Worm (Caenorhabditis elegans) whole organism, L3 larva: Measurements from ENCODE around the gene F10C2.7.

Experiments
- R02D3.7 ChIP-seq: fragments of 150-350 bp; optimal IDR thresholded peaks from 2 replicates; lab custom pipeline; 2014; ENCODE audit warnings: missing biosample characterization, missing genetic modification characterization
- ZK546.5 ChIP-seq: sonication (generic microtip); optimal IDR thresholded peaks from 2 replicates; lab custom pipeline; 2017; ENCODE audit warnings: missing biosample characterization, missing genetic modification characterization
- ceh-16 ChIP-seq: sonication (generic microtip); optimal IDR thresholded peaks from 2 replicates; lab custom pipeline; 2017; ENCODE audit warnings: missing biosample characterization, missing genetic modification characterization
- ceh-28 ChIP-seq: fragments of 150-350 bp; optimal IDR thresholded peaks from 2 replicates; lab custom pipeline; 2014; ENCODE audit warnings: missing biosample characterization, missing genetic modification reagents, missing genetic modification characterization
- ceh-82 ChIP-seq: fragments of 150-350 bp; optimal IDR thresholded peaks from 2 replicates; lab custom pipeline; 2014; ENCODE audit warnings: missing biosample characterization, missing genetic modification characterization
- daf-12 ChIP-seq: fragments of 150-350 bp; optimal IDR thresholded peaks from 2 replicates; lab custom pipeline; 2014; ENCODE audit warnings: missing biosample characterization, missing genetic modification reagents, missing genetic modification characterization
- egl-27 ChIP-seq: sonication (generic microtip); optimal IDR thresholded peaks from 4 replicates; lab custom pipeline; 2017; ENCODE audit warnings: missing biosample characterization, missing genetic modification reagents, missing genetic modification characterization
- elt-2 ChIP-seq: sonication (generic microtip); optimal IDR thresholded peaks from 2 replicates; lab custom pipeline; 2016; ENCODE audit warnings: missing genetic modification reagents, mild to moderate bottlenecking, missing genetic modification characterization, missing compliant biosample characterization
- elt-3 ChIP-seq, 3 experiments: fragments of 150-350 bp in 1 of 3; sonication (generic microtip) in 2 of 3; optimal IDR thresholded peaks; 2 replicates in 2 of 3; 4 replicates in 1 of 3; lab custom pipeline; 2014 to 2017; ENCODE audit warnings: missing biosample characterization in 3 of 3, missing genetic modification characterization in 3 of 3
- eor-1 ChIP-seq, 2 experiments: fragments of 150-350 bp; optimal IDR thresholded peaks; 2 replicates each; lab custom pipeline; 2014 to 2018; ENCODE audit warnings: missing biosample characterization in 2 of 2, missing genetic modification characterization in 2 of 2
- fkh-2 ChIP-seq: fragments of 150-350 bp; optimal IDR thresholded peaks from 2 replicates; lab custom pipeline; 2014; ENCODE audit warnings: missing biosample characterization, missing genetic modification reagents, missing genetic modification characterization
- jun-1 ChIP-seq: fragments of 150-350 bp; optimal IDR thresholded peaks from 2 replicates; lab custom pipeline; 2014; ENCODE audit warnings: missing biosample characterization, missing genetic modification reagents, missing genetic modification characterization
- lin-15B ChIP-seq: fragments of 150-350 bp; optimal IDR thresholded peaks from 2 replicates; lab custom pipeline; 2014; ENCODE audit warnings: missing biosample characterization, missing genetic modification characterization
- lin-39 ChIP-seq: fragments of 150-350 bp; optimal IDR thresholded peaks from 2 replicates; lab custom pipeline; 2018; ENCODE audit warnings: missing biosample characterization, missing genetic modification reagents, missing genetic modification characterization
- lsy-12 ChIP-seq: sonication (generic microtip); optimal IDR thresholded peaks from 2 replicates; lab custom pipeline; 2016; ENCODE audit warnings: mild to moderate bottlenecking, missing genetic modification characterization, missing compliant biosample characterization
- mdl-1 ChIP-seq: fragments of 150-350 bp; optimal IDR thresholded peaks from 2 replicates; lab custom pipeline; 2014; ENCODE audit warnings: missing biosample characterization, missing genetic modification characterization
- nfya-1 ChIP-seq: sonication (generic microtip); optimal IDR thresholded peaks from 2 replicates; lab custom pipeline; 2017; ENCODE audit warnings: missing genetic modification characterization, mild to moderate bottlenecking, missing compliant biosample characterization, antibody characterized with exemption, moderate library complexity; ENCODE audit not compliant: insufficient read depth
- nhr-11 ChIP-seq: fragments of 150-350 bp; optimal IDR thresholded peaks from 2 replicates; lab custom pipeline; 2014; ENCODE audit warnings: missing biosample characterization, missing genetic modification characterization
- nhr-12 ChIP-seq: fragments of 150-350 bp; optimal IDR thresholded peaks from 2 replicates; lab custom pipeline; 2014; ENCODE audit warnings: missing biosample characterization, missing genetic modification characterization
- nhr-23 ChIP-seq: fragments of 150-350 bp; optimal IDR thresholded peaks from 2 replicates; lab custom pipeline; 2014; ENCODE audit warnings: missing biosample characterization, missing genetic modification reagents, missing genetic modification characterization
- nhr-43 ChIP-seq: sonication (generic microtip); optimal IDR thresholded peaks from 2 replicates; lab custom pipeline; 2016; ENCODE audit warnings: mild to moderate bottlenecking, missing genetic modification characterization, missing compliant biosample characterization; ENCODE audit not compliant: poor library complexity, severe bottlenecking
- nhr-67 ChIP-seq: fragments of 150-350 bp; optimal IDR thresholded peaks from 2 replicates; lab custom pipeline; 2014; ENCODE audit warnings: missing biosample characterization, missing genetic modification characterization
- nhr-76 ChIP-seq: fragments of 150-350 bp; sonication (generic microtip); optimal IDR thresholded peaks from 5 replicates; lab custom pipeline; 2014; ENCODE audit warnings: missing biosample characterization, missing genetic modification characterization
- pha-4 ChIP-seq: fragments of 150-350 bp; optimal IDR thresholded peaks from 2 replicates; lab custom pipeline; 2014; ENCODE audit warnings: missing biosample characterization, missing genetic modification reagents, missing genetic modification characterization
- pqm-1 ChIP-seq: fragments of 150-350 bp; optimal IDR thresholded peaks from 2 replicates; lab custom pipeline; 2017; ENCODE audit warnings: missing biosample characterization, missing genetic modification characterization, inconsistent platforms
- skn-1 ChIP-seq: fragments of 150-350 bp; optimal IDR thresholded peaks from 2 replicates; lab custom pipeline; 2014; ENCODE audit warnings: missing biosample characterization, missing genetic modification characterization
- tbx-2 ChIP-seq: sonication (generic microtip); optimal IDR thresholded peaks from 2 replicates; lab custom pipeline; 2016; ENCODE audit warnings: mild to moderate bottlenecking, missing genetic modification characterization, missing compliant biosample characterization
- unc-62 ChIP-seq: fragments of 150-350 bp; sonication (generic microtip); optimal IDR thresholded peaks from 4 replicates; lab custom pipeline; 2014; ENCODE audit warnings: missing biosample characterization, missing genetic modification reagents, missing genetic modification characterization
- zag-1 ChIP-seq: fragments of 150-350 bp; optimal IDR thresholded peaks from 2 replicates; lab custom pipeline; 2014; ENCODE audit warnings: missing biosample characterization, missing genetic modification characterization
- ztf-11 ChIP-seq: fragments of 150-350 bp; optimal IDR thresholded peaks from 2 replicates; lab custom pipeline; 2014; ENCODE audit warnings: missing biosample characterization, missing genetic modification characterization

Gene F10C2.7

DNA sequence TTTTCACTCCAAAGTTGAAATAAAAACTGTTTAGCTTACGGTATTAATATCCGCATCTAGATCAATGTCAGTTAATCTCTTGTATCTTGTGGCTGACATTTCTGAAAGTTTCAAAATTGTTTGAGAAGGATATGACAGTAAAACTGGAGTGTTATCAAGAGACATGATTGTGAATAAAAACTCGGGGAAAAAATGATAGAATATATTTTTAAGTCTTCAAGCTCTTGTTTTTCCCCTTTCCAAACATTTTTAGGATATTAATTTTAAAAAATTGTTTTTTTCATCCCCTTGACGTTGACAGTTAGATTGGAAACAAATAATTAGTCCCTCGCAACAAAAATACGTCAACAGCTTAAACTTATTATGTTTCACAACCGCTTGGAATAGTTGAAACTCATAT is 21.2 kb downstream of the F10C2.7 start, which contains the start of gene R07B7.6:
Gene R07B7.6 (minus strand): TSS at position 101 of the 400 bp plus-strand sequence.
- TF ChIP-seq ceh-28, result no peak

DNA sequence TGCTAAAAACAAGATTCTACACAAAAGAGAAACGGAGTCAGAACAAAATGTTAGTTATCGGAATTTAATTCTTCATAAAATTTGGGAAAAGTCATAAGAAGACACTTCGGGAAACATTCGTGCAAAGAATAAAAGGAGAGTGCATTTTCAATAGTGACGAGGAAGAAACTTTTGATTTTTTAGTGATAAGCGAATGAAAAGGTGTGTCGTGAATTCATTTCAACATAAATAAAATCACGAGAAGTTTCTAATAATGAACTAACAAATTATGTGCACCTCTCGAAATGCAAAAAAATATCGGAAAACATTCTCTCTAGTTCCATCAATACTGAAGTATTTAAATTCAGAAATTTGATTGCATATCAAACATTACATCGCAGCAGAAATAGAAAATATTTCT is 22.3 kb downstream of the F10C2.7 start:
- peak; percentile 57 for TF ChIP-seq pha-4 (tag; lab: Kevin White, UChicago)
- no peak for TF ChIP-seq eor-1 (tag; optimal IDR thresholded peaks at IDR 0.05; lab: Kevin White, UChicago)
- TF ChIP-seq elt-2 (tag; lab: Kevin White, UChicago), result peak; percentile 68
- TF ChIP-seq pqm-1, result peak; percentile 75

ce11 chrV:12080274-12080673 is 26.6 kb downstream of the F10C2.7 start, which contains the start of gene R07B7.9:
TSS of gene R07B7.9 (minus strand) at chrV:12080374.
- TF ChIP-seq nhr-23, result no peak
- no peak for TF ChIP-seq unc-62 (GFP tag; lab: Kevin White, UChicago)

DNA sequence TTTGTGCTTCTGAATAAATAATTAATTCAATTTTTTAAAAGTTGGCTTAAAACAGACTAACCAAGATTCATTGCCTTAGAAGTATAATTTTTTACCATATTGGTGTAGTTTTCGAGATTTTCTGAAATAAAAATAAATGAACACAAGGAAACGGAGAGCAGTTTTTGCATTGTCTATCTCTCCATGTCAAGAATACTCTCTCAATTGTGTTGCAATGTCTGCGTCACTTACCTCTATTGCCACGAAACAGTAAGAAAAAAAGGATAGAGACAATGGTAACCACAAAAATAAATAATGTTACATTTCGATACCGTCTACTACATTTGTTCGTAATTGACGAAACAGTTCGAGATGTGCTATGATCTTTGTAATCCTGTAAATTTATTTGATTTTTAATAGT is 29.2 kb downstream of the F10C2.7 start, which contains the start of gene R07B7.10:
Gene R07B7.10 (plus strand): TSS at position 285 of the 400 bp plus-strand sequence.
- TF ChIP-seq zag-1 (tag; lab: Kevin White, UChicago) (no peak), pha-4 (tag; lab: Kevin White, UChicago) (peak; percentile 32)

- TF ChIP-seq nfya-1 (tag; lab: Kevin White, UChicago) (no peak), nhr-43 (no peak), nhr-12 (tag; lab: Kevin White, UChicago) (no peak), ceh-16 (tag; lab: Kevin White, UChicago) (no peak), elt-2 (tag; lab: Kevin White, UChicago) (peak; percentile 36), daf-12 (tag; lab: Kevin White, UChicago) (no peak), ceh-28 (peak; percentile 69), nhr-11 (tag; lab: Kevin White, UChicago) (no peak), tbx-2 (tag; lab: Kevin White, UChicago) (no peak), eor-1 (tag; optimal IDR thresholded peaks at IDR 0.05; lab: Kevin White, UChicago) (no peak), ztf-11 (tag; lab: Kevin White, UChicago) (no peak), lin-15B (tag; lab: Kevin White, UChicago) (no peak), ceh-82 (no peak), fkh-2 (tag; lab: Kevin White, UChicago) (no peak), mdl-1 (tag; lab: Kevin White, UChicago) (no peak), skn-1 (tag; lab: Kevin White, UChicago) (no peak), ZK546.5 (tag; lab: Kevin White, UChicago) (no peak), lin-39 (no peak)
Observed at ce11 chrV:12084216-12084615, 30.5 kb downstream of the F10C2.7 start, which contains the start of gene R07B7.8. TSS of gene R07B7.8 (minus strand) at chrV:12084316.

- TF ChIP-seq lsy-12 (no peak), nhr-12 (tag; lab: Kevin White, UChicago) (no peak), elt-3 (tag; optimal IDR thresholded peaks at IDR 0.05; lab: Kevin White, UChicago) (peak; percentile 54 to 91 (median 58)), daf-12 (tag; lab: Kevin White, UChicago) (no peak), R02D3.7 (tag; lab: Kevin White, UChicago) (peak; percentile 25), nhr-23 (no peak), zag-1 (tag; lab: Kevin White, UChicago) (no peak), pqm-1 (peak; percentile 48), ceh-82 (no peak), pha-4 (tag; lab: Kevin White, UChicago) (peak; percentile 43), ceh-28 (peak; percentile 11), nhr-67 (tag; lab: Kevin White, UChicago) (no peak), elt-2 (tag; lab: Kevin White, UChicago) (peak; percentile 57), eor-1 (tag; optimal IDR thresholded peaks at IDR 0.05; lab: Kevin White, UChicago) (no peak)
Observed at ce11 chrV:12085867-12086634, 32.4 kb downstream of the F10C2.7 start.

- TF ChIP-seq egl-27 (tag; lab: Kevin White, UChicago), result no peak
- TF ChIP-seq fkh-2 (tag; lab: Kevin White, UChicago), result no peak
- TF ChIP-seq daf-12 (tag; lab: Kevin White, UChicago), result no peak
- TF ChIP-seq lin-15B (tag; lab: Kevin White, UChicago), result no peak
- no peak for TF ChIP-seq jun-1 (tag; lab: Kevin White, UChicago)
- TF ChIP-seq ceh-28, result no peak
- no peak for TF ChIP-seq nhr-76 (tag; lab: Kevin White, UChicago)
Observed at ce11 chrV:12086934-12087333, 33.2 kb downstream of the F10C2.7 start, which contains the start of gene gana-1. TSS of gene gana-1 (plus strand) at chrV:12087234.
